Worm (Caenorhabditis elegans) whole organism, L3 larva: ENCODE measurements around the gene lge-1.

ENCODE experiments used
- egl-27 ChIP-seq: sonication (generic microtip); optimal IDR thresholded peaks from 4 replicates; lab custom pipeline; 2017; ENCODE audit warnings: missing biosample characterization, missing genetic modification reagents, missing genetic modification characterization
- elt-2 ChIP-seq: sonication (generic microtip); optimal IDR thresholded peaks from 2 replicates; lab custom pipeline; 2016; ENCODE audit warnings: missing genetic modification reagents, mild to moderate bottlenecking, missing genetic modification characterization, missing compliant biosample characterization
- elt-3 ChIP-seq, 3 experiments: fragments of 150-350 bp in 1 of 3; sonication (generic microtip) in 2 of 3; optimal IDR thresholded peaks; 2 replicates in 2 of 3; 4 replicates in 1 of 3; lab custom pipeline; 2014 to 2017; ENCODE audit warnings: missing biosample characterization in 3 of 3, missing genetic modification characterization in 3 of 3
- fos-1 ChIP-seq: fragments of 150-350 bp; optimal IDR thresholded peaks from 2 replicates; lab custom pipeline; 2014; ENCODE audit warnings: missing biosample characterization, missing genetic modification characterization
- nhr-12 ChIP-seq: fragments of 150-350 bp; optimal IDR thresholded peaks from 2 replicates; lab custom pipeline; 2014; ENCODE audit warnings: missing biosample characterization, missing genetic modification characterization
- nhr-25 ChIP-seq: sonication (generic microtip); optimal IDR thresholded peaks from 2 replicates; lab custom pipeline; 2017; ENCODE audit warnings: missing biosample characterization, missing genetic modification characterization
- skn-1 ChIP-seq: fragments of 150-350 bp; optimal IDR thresholded peaks from 2 replicates; lab custom pipeline; 2014; ENCODE audit warnings: missing biosample characterization, missing genetic modification characterization
- unc-62 ChIP-seq: fragments of 150-350 bp; sonication (generic microtip); optimal IDR thresholded peaks from 4 replicates; lab custom pipeline; 2014; ENCODE audit warnings: missing biosample characterization, missing genetic modification reagents, missing genetic modification characterization
- ztf-11 ChIP-seq: fragments of 150-350 bp; optimal IDR thresholded peaks from 2 replicates; lab custom pipeline; 2014; ENCODE audit warnings: missing biosample characterization, missing genetic modification characterization

DNA sequence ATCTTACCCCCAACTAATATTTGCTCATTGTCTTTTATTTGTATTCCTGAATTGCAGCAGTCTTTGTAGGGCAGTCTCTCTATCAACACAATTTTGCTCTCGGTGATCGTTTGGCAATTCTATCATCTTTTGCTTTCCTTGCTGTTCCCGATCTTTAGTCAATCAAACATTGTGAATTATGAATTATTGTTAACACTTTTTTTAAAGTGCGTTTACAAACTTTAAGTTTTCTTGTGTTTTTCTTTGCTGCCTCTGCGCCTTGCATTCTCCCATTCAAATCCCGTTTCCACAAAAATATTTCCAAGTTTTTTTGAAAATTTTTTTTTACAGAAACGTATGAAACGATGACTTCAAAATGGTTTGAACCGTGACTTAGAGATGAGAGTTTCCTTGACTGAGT, 15.7 kb downstream of the lge-1 start, which contains the start of gene ver-4:
- TF ChIP-seq nhr-12 (tag; lab: Kevin White, UChicago) (no peak), nhr-25 (tag; lab: Kevin White, UChicago) (no peak), elt-2 (no peak), skn-1 (no peak), egl-27 (tag; lab: Kevin White, UChicago) (no peak), ztf-11 (tag; lab: Kevin White, UChicago) (no peak), elt-3 (tag; optimal IDR thresholded peaks at IDR 0.05; lab: Kevin White, UChicago) (no peak), unc-62 (no peak), fos-1 (no peak)
